Fruit fly (Drosophila melanogaster) whole organism, adult: Measurements from ENCODE around the gene Tbh.

Experiments
- CG12768 ChIP-seq: fragments of 200-800 bp; sonication (Bioruptor generic); optimal IDR thresholded peaks from 2 replicates; lab custom pipeline; 2017; ENCODE audit warnings: missing biosample characterization, missing genetic modification characterization, mild to moderate bottlenecking, moderate library complexity, missing genetic modification reagents
- CG5204 ChIP-seq: fragments of 200-800 bp; sonication (Bioruptor generic); optimal IDR thresholded peaks from 2 replicates; lab custom pipeline; 2016; ENCODE audit warnings: missing biosample characterization, missing genetic modification characterization
- Crg-1 ChIP-seq: fragments of 200-800 bp; sonication (Bioruptor generic); optimal IDR thresholded peaks from 2 replicates; lab custom pipeline; 2016; ENCODE audit warnings: missing biosample characterization, missing genetic modification characterization
- Hr96 ChIP-seq: fragments of 200-800 bp; sonication (Bioruptor generic); optimal IDR thresholded peaks from 2 replicates; lab custom pipeline; 2016; ENCODE audit warnings: missing biosample characterization, missing genetic modification characterization
- Mnt ChIP-seq: fragments of 200-800 bp; sonication (Bioruptor generic); optimal IDR thresholded peaks from 2 replicates; lab custom pipeline; 2016; ENCODE audit warnings: missing biosample characterization, mild to moderate bottlenecking, missing genetic modification characterization
- bab1 ChIP-seq: fragments of 200-800 bp; sonication (Bioruptor generic); optimal IDR thresholded peaks from 3 replicates; lab custom pipeline; 2019; ENCODE audit warnings: missing biosample characterization, mild to moderate bottlenecking, missing genetic modification characterization, moderate library complexity
- kay ChIP-seq: fragments of 200-800 bp; sonication (Bioruptor generic); peaks from one replicate; lab custom pipeline; 2016; ENCODE audit warnings: missing biosample characterization, missing genetic modification characterization, borderline replicate concordance
- ovo ChIP-seq: fragments of 200-800 bp; sonication (Bioruptor generic); optimal IDR thresholded peaks from 2 replicates; lab custom pipeline; 2016; ENCODE audit warnings: missing biosample characterization, missing genetic modification characterization
- tj ChIP-seq: fragments of 200-800 bp; sonication (Bioruptor generic); optimal IDR thresholded peaks from 3 replicates; lab custom pipeline; 2017; ENCODE audit warnings: missing biosample characterization, mild to moderate bottlenecking, missing genetic modification characterization, moderate library complexity
- toe ChIP-seq: fragments of 200-800 bp; sonication (Bioruptor generic); optimal IDR thresholded peaks from 2 replicates; lab custom pipeline; 2016; ENCODE audit warnings: missing biosample characterization, missing genetic modification characterization

- no peak for TF ChIP-seq Crg-1 (GFP tag; lab: Kevin White, UChicago)
- no peak for TF ChIP-seq toe (GFP tag; lab: Kevin White, UChicago)
- TF ChIP-seq ovo (GFP tag; lab: Kevin White, UChicago) = no peak
- TF ChIP-seq tj (GFP tag; lab: Kevin White, UChicago) = no peak
- TF ChIP-seq Hr96 (GFP tag; lab: Kevin White, UChicago) = no peak
- no peak for TF ChIP-seq kay (GFP tag; lab: Kevin White, UChicago)
- no peak for TF ChIP-seq Mnt (GFP tag; lab: Kevin White, UChicago)
- no peak for TF ChIP-seq CG5204
- TF ChIP-seq CG12768 = no peak
- no peak for TF ChIP-seq bab1 (GFP tag; lab: Kevin White, UChicago)
These were observed 22.1 kb upstream of the Tbh start for dm6 chrX:7973325-7973954.
